2 fruit fly cellular contexts compared by ENCODE assay signal in genomic region chrX:1922765-1923501, dm6.
TF ChIP-seq lines count a peak whose summit lies in the region.

TSS of gene eIF2Bepsilon (minus strand) at chrX:1922874.
TSS of gene Ocrl (plus strand) at chrX:1922981.

TF ChIP-seq in whole organism, adult, 20 proteins besides CTCF, POLR2A, EP300 and RAD21 (continued from another document):
- peak; percentile 38 for TF ChIP-seq cic (GFP tag; optimal IDR thresholded peaks at IDR 0.05; lab: Kevin White, UChicago)
- TF ChIP-seq cnc (optimal IDR thresholded peaks at IDR 0.05; lab: Kevin White, UChicago), result no peak

TF ChIP-seq in whole organism, embryonic, 481 proteins besides CTCF, POLR2A, EP300 and RAD21 (continued from another document and continues in another):
- TF ChIP-seq Neu2 (GFP tag; optimal IDR thresholded peaks at IDR 0.05; lab: Kevin White, UChicago; ENCODE audit: borderline replicate concordance), result peak; percentile 78
- peak; percentile 42 for TF ChIP-seq gro (GFP tag; optimal IDR thresholded peaks at IDR 0.05; lab: Kevin White, UChicago)
- peak; percentile 93 for TF ChIP-seq Elba2 (GFP tag; optimal IDR thresholded peaks at IDR 0.05; lab: Kevin White, UChicago)
- no peak for TF ChIP-seq croc (GFP tag; conservative IDR thresholded peaks at IDR 0.05; lab: Robert Waterston, UW)
- TF ChIP-seq CG6813 (GFP tag; optimal IDR thresholded peaks at IDR 0.05; lab: Kevin White, UChicago), result no peak
- no peak for TF ChIP-seq CG7987 (GFP tag; optimal IDR thresholded peaks at IDR 0.05; lab: Kevin White, UChicago)
- TF ChIP-seq z (GFP tag; IDR thresholded peaks at IDR 0.05; lab: Robert Waterston, UW), result no peak
- TF ChIP-seq Bdp1 (GFP tag; optimal IDR thresholded peaks at IDR 0.05; lab: Kevin White, UChicago), result peak; percentile 7
- no peak for TF ChIP-seq dimm (GFP tag; IDR thresholded peaks at IDR 0.05; lab: Robert Waterston, UW)
- TF ChIP-seq CHES-1-like (GFP tag; optimal IDR thresholded peaks at IDR 0.05; lab: Kevin White, UChicago), result peak; percentile 34
- TF ChIP-seq mirr (GFP tag; optimal IDR thresholded peaks at IDR 0.05; lab: Kevin White, UChicago), result peak; percentile 33
- TF ChIP-seq CG9932 (GFP tag; IDR thresholded peaks at IDR 0.05; lab: Robert Waterston, UW), result no peak
- TF ChIP-seq ci (GFP tag; IDR thresholded peaks at IDR 0.05; lab: Robert Waterston, UW), result peak; percentile 30; the same call in 1 of the 3 replicates
- TF ChIP-seq gsb (GFP tag; IDR thresholded peaks at IDR 0.05; lab: Robert Waterston, UW), result no peak
- TF ChIP-seq trh (GFP tag; optimal IDR thresholded peaks at IDR 0.05; lab: Kevin White, UChicago), result no peak
- no peak for TF ChIP-seq tgo (GFP tag; IDR thresholded peaks at IDR 0.05; lab: Robert Waterston, UW)
- TF ChIP-seq scrt (GFP tag; optimal IDR thresholded peaks at IDR 0.05; lab: Kevin White, UChicago), result no peak
- no peak for TF ChIP-seq Hr78 (GFP tag; optimal IDR thresholded peaks at IDR 0.05; lab: Kevin White, UChicago)
- no peak for TF ChIP-seq maf-S (GFP tag; optimal IDR thresholded peaks at IDR 0.05; lab: Kevin White, UChicago)
- no peak for TF ChIP-seq CG15696 (tag; optimal IDR thresholded peaks at IDR 0.05; lab: Kevin White, UChicago)
- no peak for TF ChIP-seq so (GFP tag; IDR thresholded peaks at IDR 0.05; lab: Robert Waterston, UW)
- no peak for TF ChIP-seq CG6175 (GFP tag; IDR thresholded peaks at IDR 0.05; lab: Robert Waterston, UW)
- no peak for TF ChIP-seq HLH54F (GFP tag; optimal IDR thresholded peaks at IDR 0.05; lab: Kevin White, UChicago)
- TF ChIP-seq NC2α (GFP tag; optimal IDR thresholded peaks at IDR 0.05; lab: Kevin White, UChicago), result no peak
- TF ChIP-seq lov (optimal IDR thresholded peaks at IDR 0.05; lab: Kevin White, UChicago), result no peak
- TF ChIP-seq lov (GFP tag; IDR thresholded peaks at IDR 0.05; lab: Robert Waterston, UW), result no peak
- no peak for TF ChIP-seq CG6272 (GFP tag; IDR thresholded peaks at IDR 0.05; lab: Robert Waterston, UW)
- no peak for TF ChIP-seq CG17612 (GFP tag; IDR thresholded peaks at IDR 0.05; lab: Robert Waterston, UW)
- TF ChIP-seq br (optimal IDR thresholded peaks at IDR 0.05; lab: Kevin White, UChicago), result no peak
- no peak for TF ChIP-seq PHDP (tag; optimal IDR thresholded peaks at IDR 0.05; lab: Kevin White, UChicago)
- TF ChIP-seq CG9727 (GFP tag; optimal IDR thresholded peaks at IDR 0.05; lab: Kevin White, UChicago), result no peak
- peak; percentile 38 for TF ChIP-seq kah (GFP tag; optimal IDR thresholded peaks at IDR 0.05; lab: Kevin White, UChicago)
- peak; percentile 59 for TF ChIP-seq CG10274 (GFP tag; optimal IDR thresholded peaks at IDR 0.05; lab: Kevin White, UChicago)
- no peak for TF ChIP-seq CG14050 (GFP tag; IDR thresholded peaks at IDR 0.05; lab: Robert Waterston, UW)
- TF ChIP-seq CG1529 (GFP tag; optimal IDR thresholded peaks at IDR 0.05; lab: Kevin White, UChicago), result no peak
- TF ChIP-seq twi (tag; optimal IDR thresholded peaks at IDR 0.05; lab: Kevin White, UChicago), result no peak
- no peak for TF ChIP-seq CG3407 (GFP tag; optimal IDR thresholded peaks at IDR 0.05; lab: Kevin White, UChicago)
- TF ChIP-seq ranshi (GFP tag; IDR thresholded peaks at IDR 0.05; lab: Robert Waterston, UW), result no peak
- TF ChIP-seq CG8290 (GFP tag; optimal IDR thresholded peaks at IDR 0.05; lab: Kevin White, UChicago), result no peak
- TF ChIP-seq CG8290 (tag; optimal IDR thresholded peaks at IDR 0.05; lab: Kevin White, UChicago), result no peak
- no peak for TF ChIP-seq Xbp1 (GFP tag; optimal IDR thresholded peaks at IDR 0.05; lab: Kevin White, UChicago)
- no peak for TF ChIP-seq CG7745 (tag; optimal IDR thresholded peaks at IDR 0.05; lab: Kevin White, UChicago)
- TF ChIP-seq CG33557 (GFP tag; optimal IDR thresholded peaks at IDR 0.05; lab: Kevin White, UChicago), result no peak
- TF ChIP-seq CG13775 (GFP tag; optimal IDR thresholded peaks at IDR 0.05; lab: Kevin White, UChicago), result no peak
- TF ChIP-seq CG16779 (GFP tag; IDR thresholded peaks at IDR 0.05; lab: Robert Waterston, UW), result no peak
- no peak for TF ChIP-seq CG31224 (GFP tag; IDR thresholded peaks at IDR 0.05; lab: Robert Waterston, UW)
- TF ChIP-seq al (GFP tag; IDR thresholded peaks at IDR 0.05; lab: Robert Waterston, UW), result no peak
- TF ChIP-seq B-H2 (GFP tag; optimal IDR thresholded peaks at IDR 0.05; lab: Kevin White, UChicago), result no peak
- TF ChIP-seq CG5953 (GFP tag; IDR thresholded peaks at IDR 0.05; lab: Robert Waterston, UW), result no peak
- no peak for TF ChIP-seq cato (GFP tag; optimal IDR thresholded peaks at IDR 0.05; lab: Kevin White, UChicago; ENCODE audit: borderline replicate concordance)
- TF ChIP-seq CG10565 (GFP tag; optimal IDR thresholded peaks at IDR 0.05; lab: Kevin White, UChicago), result no peak
- TF ChIP-seq CG8944 (GFP tag; optimal IDR thresholded peaks at IDR 0.05; lab: Kevin White, UChicago), result no peak
- TF ChIP-seq Mes4 (GFP tag; optimal IDR thresholded peaks at IDR 0.05; lab: Kevin White, UChicago), result no peak
- no peak for TF ChIP-seq Blimp-1 (GFP tag; optimal IDR thresholded peaks at IDR 0.05; lab: Kevin White, UChicago)
- TF ChIP-seq CG8388 (GFP tag; optimal IDR thresholded peaks at IDR 0.05; lab: Kevin White, UChicago), result no peak
- peak; percentile 77 for TF ChIP-seq Sin3A (optimal IDR thresholded peaks at IDR 0.05; lab: Kevin White, UChicago)
- no peak for TF ChIP-seq zf30C (GFP tag; optimal IDR thresholded peaks at IDR 0.05; lab: Kevin White, UChicago)
- TF ChIP-seq ATbp (GFP tag; optimal IDR thresholded peaks at IDR 0.05; lab: Kevin White, UChicago), result no peak
- no peak for TF ChIP-seq CG9437 (GFP tag; optimal IDR thresholded peaks at IDR 0.05; lab: Kevin White, UChicago)
- no peak for TF ChIP-seq dpn (GFP tag; optimal IDR thresholded peaks at IDR 0.05; lab: Kevin White, UChicago)
- no peak for TF ChIP-seq Drgx (GFP tag; IDR thresholded peaks at IDR 0.05; lab: Robert Waterston, UW)
- TF ChIP-seq aop (GFP tag; IDR thresholded peaks at IDR 0.05; lab: Robert Waterston, UW), result no peak
- TF ChIP-seq CG18764 (GFP tag; optimal IDR thresholded peaks at IDR 0.05; lab: Kevin White, UChicago), result no peak
- TF ChIP-seq sisA (GFP tag; IDR thresholded peaks at IDR 0.05; lab: Robert Waterston, UW), result no peak
- no peak for TF ChIP-seq Trl (optimal IDR thresholded peaks at IDR 0.05; lab: Kevin White, UChicago)
- no peak for TF ChIP-seq Trl (GFP tag; optimal IDR thresholded peaks at IDR 0.05; lab: Kevin White, UChicago)
- no peak for TF ChIP-seq D19A (tag; optimal IDR thresholded peaks at IDR 0.05; lab: Kevin White, UChicago)
- no peak for TF ChIP-seq sima (GFP tag; optimal IDR thresholded peaks at IDR 0.05; lab: Kevin White, UChicago)
- TF ChIP-seq Hey (tag; optimal IDR thresholded peaks at IDR 0.05; lab: Kevin White, UChicago), result no peak
- TF ChIP-seq CG16815 (GFP tag; optimal IDR thresholded peaks at IDR 0.05; lab: Kevin White, UChicago), result no peak
- TF ChIP-seq CG12155 (GFP tag; optimal IDR thresholded peaks at IDR 0.05; lab: Kevin White, UChicago), result peak; percentile 78
- TF ChIP-seq CG8478 (optimal IDR thresholded peaks at IDR 0.05; lab: Kevin White, UChicago), result no peak
- TF ChIP-seq bowl (GFP tag; IDR thresholded peaks at IDR 0.05; lab: Robert Waterston, UW), result no peak
- no peak for TF ChIP-seq Dip3 (GFP tag; optimal IDR thresholded peaks at IDR 0.05; lab: Kevin White, UChicago)
- TF ChIP-seq Ssrp (tag; optimal IDR thresholded peaks at IDR 0.05; lab: Kevin White, UChicago), result no peak
- TF ChIP-seq org-1 (GFP tag; optimal IDR thresholded peaks at IDR 0.05; lab: Kevin White, UChicago), result no peak
- TF ChIP-seq jigr1 (GFP tag; IDR thresholded peaks at IDR 0.05; lab: Robert Waterston, UW), result no peak
- TF ChIP-seq Kr (GFP tag; optimal IDR thresholded peaks at IDR 0.05; lab: Kevin White, UChicago), result no peak
- TF ChIP-seq Atf-2 (GFP tag; optimal IDR thresholded peaks at IDR 0.05; lab: Kevin White, UChicago), result no peak
- peak; percentile 25 for TF ChIP-seq CG17829 (tag; optimal IDR thresholded peaks at IDR 0.05; lab: Kevin White, UChicago)
- no peak for TF ChIP-seq pnt (GFP tag; optimal IDR thresholded peaks at IDR 0.05; lab: Kevin White, UChicago)
- TF ChIP-seq inv (GFP tag; IDR thresholded peaks at IDR 0.05; lab: Robert Waterston, UW; ENCODE audit: partially characterized antibody), result no peak
- TF ChIP-seq ssp (GFP tag; IDR thresholded peaks at IDR 0.05; lab: Robert Waterston, UW), result no peak
- no peak for TF ChIP-seq mam (GFP tag; optimal IDR thresholded peaks at IDR 0.05; lab: Kevin White, UChicago)
- TF ChIP-seq Hr51 (GFP tag; optimal IDR thresholded peaks at IDR 0.05; lab: Kevin White, UChicago), result no peak
- TF ChIP-seq nerfin-2 (GFP tag; IDR thresholded peaks at IDR 0.05; lab: Robert Waterston, UW; ENCODE audit: partially characterized antibody), result no peak
- no peak for TF ChIP-seq Optix (GFP tag; IDR thresholded peaks at IDR 0.05; lab: Robert Waterston, UW)
- TF ChIP-seq pzg (GFP tag; optimal IDR thresholded peaks at IDR 0.05; lab: Kevin White, UChicago), result peak; percentile 98
- TF ChIP-seq CG2116 (GFP tag; optimal IDR thresholded peaks at IDR 0.05; lab: Kevin White, UChicago), result peak; percentile 66
- no peak for TF ChIP-seq Dek (tag; optimal IDR thresholded peaks at IDR 0.05; lab: Kevin White, UChicago)
- no peak for TF ChIP-seq CG11504 (tag; optimal IDR thresholded peaks at IDR 0.05; lab: Kevin White, UChicago)
- TF ChIP-seq CG13296 (GFP tag; optimal IDR thresholded peaks at IDR 0.05; lab: Kevin White, UChicago), result no peak
- TF ChIP-seq sens-2 (GFP tag; IDR thresholded peaks at IDR 0.05; lab: Robert Waterston, UW), result no peak
- TF ChIP-seq caup (GFP tag; optimal IDR thresholded peaks at IDR 0.05; lab: Kevin White, UChicago; ENCODE audit: severe bottlenecking), result no peak
- no peak for TF ChIP-seq CG15073 (GFP tag; optimal IDR thresholded peaks at IDR 0.05; lab: Kevin White, UChicago)
- no peak for TF ChIP-seq CG17802 (tag; optimal IDR thresholded peaks at IDR 0.05; lab: Kevin White, UChicago)
- TF ChIP-seq nmo (GFP tag; optimal IDR thresholded peaks at IDR 0.05; lab: Kevin White, UChicago), result peak; percentile 39
- no peak for TF ChIP-seq sd (tag; optimal IDR thresholded peaks at IDR 0.05; lab: Kevin White, UChicago)
- TF ChIP-seq bigmax (GFP tag; optimal IDR thresholded peaks at IDR 0.05; lab: Kevin White, UChicago), result no peak
- no peak for TF ChIP-seq CkIIα-i1 (GFP tag; IDR thresholded peaks at IDR 0.05; lab: Robert Waterston, UW)
- no peak for TF ChIP-seq Adf1 (GFP tag; IDR thresholded peaks at IDR 0.05; lab: Robert Waterston, UW)
- no peak for TF ChIP-seq cwo (GFP tag; optimal IDR thresholded peaks at IDR 0.05; lab: Kevin White, UChicago)
- no peak for TF ChIP-seq CG6254 (GFP tag; optimal IDR thresholded peaks at IDR 0.05; lab: Kevin White, UChicago)
- peak; percentile 53 for TF ChIP-seq CG33213 (GFP tag; optimal IDR thresholded peaks at IDR 0.05; lab: Kevin White, UChicago)
- no peak for TF ChIP-seq fd3F (GFP tag; optimal IDR thresholded peaks at IDR 0.05; lab: Kevin White, UChicago)
- no peak for TF ChIP-seq run (tag; optimal IDR thresholded peaks at IDR 0.05; lab: Kevin White, UChicago)
- TF ChIP-seq CG34224 (GFP tag; IDR thresholded peaks at IDR 0.05; lab: Robert Waterston, UW; ENCODE audit: partially characterized antibody), result no peak
- no peak for TF ChIP-seq bcd (GFP tag; optimal IDR thresholded peaks at IDR 0.05; lab: Kevin White, UChicago)
- no peak for TF ChIP-seq Atf3 (GFP tag; optimal IDR thresholded peaks at IDR 0.05; lab: Kevin White, UChicago)
- TF ChIP-seq CG8359 (GFP tag; optimal IDR thresholded peaks at IDR 0.05; lab: Kevin White, UChicago; ENCODE audit: borderline replicate concordance), result no peak
- TF ChIP-seq slbo (GFP tag; IDR thresholded peaks at IDR 0.05; lab: Robert Waterston, UW), result no peak
- TF ChIP-seq kni (GFP tag; optimal IDR thresholded peaks at IDR 0.05; lab: Kevin White, UChicago), result no peak
- TF ChIP-seq CG10543 (GFP tag; optimal IDR thresholded peaks at IDR 0.05; lab: Kevin White, UChicago), result peak; percentile 28
- TF ChIP-seq sqz (GFP tag; optimal IDR thresholded peaks at IDR 0.05; lab: Kevin White, UChicago), result no peak
- no peak for TF ChIP-seq schlank (tag; optimal IDR thresholded peaks at IDR 0.05; lab: Kevin White, UChicago)
- no peak for TF ChIP-seq cas (GFP tag; IDR thresholded peaks at IDR 0.05; lab: Robert Waterston, UW)
- TF ChIP-seq CG7271 (tag; optimal IDR thresholded peaks at IDR 0.05; lab: Kevin White, UChicago), result no peak
- TF ChIP-seq row (GFP tag; IDR thresholded peaks at IDR 0.05; lab: Robert Waterston, UW), result peak; percentile 23; the same call in 1 of the 3 replicates
- no peak for TF ChIP-seq CG12942 (GFP tag; optimal IDR thresholded peaks at IDR 0.05; lab: Kevin White, UChicago)
- TF ChIP-seq gcm2 (GFP tag; optimal IDR thresholded peaks at IDR 0.05; lab: Kevin White, UChicago), result no peak
- peak; percentile 39; the same call in 1 of the 2 replicates for TF ChIP-seq vvl (GFP tag; IDR thresholded peaks at IDR 0.05; lab: Robert Waterston, UW)
- peak; percentile 99 for TF ChIP-seq gfzf (GFP tag; optimal IDR thresholded peaks at IDR 0.05; lab: Kevin White, UChicago)
- TF ChIP-seq CG9876 (GFP tag; optimal IDR thresholded peaks at IDR 0.05; lab: Kevin White, UChicago), result peak; percentile 31
- TF ChIP-seq fd64A (GFP tag; optimal IDR thresholded peaks at IDR 0.05; lab: Kevin White, UChicago), result no peak
- TF ChIP-seq HmgD (GFP tag; optimal IDR thresholded peaks at IDR 0.05; lab: Kevin White, UChicago), result peak; percentile 73
- TF ChIP-seq disco-r (GFP tag; optimal IDR thresholded peaks at IDR 0.05; lab: Kevin White, UChicago), result no peak
- no peak for TF ChIP-seq pho (GFP tag; optimal IDR thresholded peaks at IDR 0.05; lab: Kevin White, UChicago)
- no peak for TF ChIP-seq CG4707 (GFP tag; optimal IDR thresholded peaks at IDR 0.05; lab: Kevin White, UChicago)
- TF ChIP-seq ftz-f1 (GFP tag; optimal IDR thresholded peaks at IDR 0.05; lab: Kevin White, UChicago), result peak; percentile 81
- no peak for TF ChIP-seq Hr39 (optimal IDR thresholded peaks at IDR 0.05; lab: Kevin White, UChicago)
- TF ChIP-seq Sry-δ (GFP tag; optimal IDR thresholded peaks at IDR 0.05; lab: Kevin White, UChicago), result peak; percentile 61
- peak; percentile 29 for TF ChIP-seq CG2712 (tag; optimal IDR thresholded peaks at IDR 0.05; lab: Kevin White, UChicago)
- no peak for TF ChIP-seq CG8924 (tag; optimal IDR thresholded peaks at IDR 0.05; lab: Kevin White, UChicago)
- TF ChIP-seq CG14667 (GFP tag; IDR thresholded peaks at IDR 0.05; lab: Robert Waterston, UW), result no peak
- no peak for TF ChIP-seq wdn (GFP tag; IDR thresholded peaks at IDR 0.05; lab: Robert Waterston, UW)
- peak; percentile 6 for TF ChIP-seq CG7928 (GFP tag; optimal IDR thresholded peaks at IDR 0.05; lab: Kevin White, UChicago)
- TF ChIP-seq CG4854 (GFP tag; optimal IDR thresholded peaks at IDR 0.05; lab: Kevin White, UChicago), result no peak
- no peak for TF ChIP-seq H15 (GFP tag; IDR thresholded peaks at IDR 0.05; lab: Robert Waterston, UW)
